Worm (Caenorhabditis elegans) whole organism, young adult: ENCODE results near the gene nhr-105.

ENCODE experiments used
- B0261.1 ChIP-seq: sonication (generic microtip); optimal IDR thresholded peaks from 2 replicates; lab custom pipeline; 2016; ENCODE audit warnings: mild to moderate bottlenecking, missing genetic modification characterization, moderate library complexity, missing compliant biosample characterization
- C06A6.2 ChIP-seq: fragments of 200-800 bp; sonication (Bioruptor generic); conservative IDR thresholded peaks from 2 replicates; pipeline ENCODE4 v1.3.6; 2022; ENCODE audit warnings: missing genetic modification characterization, missing compliant biosample characterization
- C17E4.6 ChIP-seq: fragments of 200-800 bp; sonication (Bioruptor generic); IDR thresholded peaks from 2 replicates; pipeline ENCODE4 v1.3.6; 2022; ENCODE audit warnings: missing genetic modification reagents, missing genetic modification characterization, missing compliant biosample characterization
- D2030.7 ChIP-seq: fragments of 200-800 bp; sonication (Bioruptor generic); IDR thresholded peaks from 2 replicates; pipeline ENCODE4 v1.3.6; 2022; ENCODE audit warnings: missing genetic modification reagents, missing genetic modification characterization, missing compliant biosample characterization
- F39B2.1 ChIP-seq: fragments of 200-800 bp; sonication (Bioruptor generic); IDR thresholded peaks from 2 replicates; pipeline ENCODE4 v1.3.6; 2022; ENCODE audit warnings: missing genetic modification reagents, missing genetic modification characterization, missing compliant biosample characterization
- F57C9.4 ChIP-seq: sonication (generic microtip); optimal IDR thresholded peaks from 2 replicates; lab custom pipeline; 2017; ENCODE audit warnings: mild to moderate bottlenecking, missing genetic modification characterization, missing compliant biosample characterization
- T07F8.4 ChIP-seq: sonication (generic microtip); optimal IDR thresholded peaks from 2 replicates; lab custom pipeline; 2016; ENCODE audit warnings: mild to moderate bottlenecking, missing genetic modification characterization, moderate library complexity, missing compliant biosample characterization
- Y79H2A.3 ChIP-seq: fragments of 200-800 bp; sonication (Bioruptor generic); conservative IDR thresholded peaks from 2 replicates; pipeline ENCODE4 v1.3.6; 2022; ENCODE audit warnings: missing genetic modification reagents, missing genetic modification characterization, missing compliant biosample characterization
- Y95B8A.8 ChIP-seq: fragments of 200-800 bp; sonication (Bioruptor generic); IDR thresholded peaks from 2 replicates; pipeline ENCODE4 v1.3.6; 2022; ENCODE audit warnings: missing genetic modification reagents, missing genetic modification characterization, missing compliant biosample characterization
- ama-1 ChIP-seq, 3 experiments: fragments of 150-350 bp in 1 of 3; sonication (generic microtip) in 2 of 3; optimal IDR thresholded peaks; 2 replicates each; lab custom pipeline; 2014 to 2018; ENCODE audit warnings: missing biosample characterization in 2 of 3, missing genetic modification characterization in 2 of 3, missing genetic modification reagents in 2 of 3
- attf-3 ChIP-seq: fragments of 200-800 bp; sonication (Bioruptor generic); conservative IDR thresholded peaks from 2 replicates; pipeline ENCODE4 v1.3.6; 2022; ENCODE audit warnings: missing genetic modification reagents, missing genetic modification characterization, missing compliant biosample characterization
- ccch-3 ChIP-seq: fragments of 200-800 bp; sonication (Bioruptor generic); optimal IDR thresholded peaks from 2 replicates; lab custom pipeline; 2018; ENCODE audit warnings: mild to moderate bottlenecking, missing genetic modification characterization, missing compliant biosample characterization
- ceh-79 ChIP-seq: sonication (generic microtip); optimal IDR thresholded peaks from 2 replicates; lab custom pipeline; 2017; ENCODE audit warnings: mild to moderate bottlenecking, missing genetic modification characterization, missing compliant biosample characterization
- ceh-91 ChIP-seq: fragments of 200-800 bp; sonication (Bioruptor generic); IDR thresholded peaks from 2 replicates; pipeline ENCODE4 v1.3.6; 2022; ENCODE audit warnings: missing genetic modification reagents, missing genetic modification characterization, missing compliant biosample characterization
- chd-7 ChIP-seq: sonication (generic microtip); optimal IDR thresholded peaks from 2 replicates; lab custom pipeline; 2016; ENCODE audit warnings: mild to moderate bottlenecking, missing genetic modification characterization, moderate library complexity, missing compliant biosample characterization
- dox-1 ChIP-seq: fragments of 200-800 bp; sonication (Bioruptor generic); IDR thresholded peaks from 2 replicates; pipeline ENCODE4 v1.3.6; 2022; ENCODE audit warnings: missing genetic modification reagents, missing genetic modification characterization, missing compliant biosample characterization
- egrh-3 ChIP-seq: fragments of 200-800 bp; sonication (Bioruptor generic); IDR thresholded peaks from 2 replicates; pipeline ENCODE4 v1.3.6; 2022; ENCODE audit warnings: missing genetic modification reagents, missing genetic modification characterization, missing compliant biosample characterization
- him-1 ChIP-seq: sonication (generic microtip); optimal IDR thresholded peaks from 2 replicates; lab custom pipeline; 2016; ENCODE audit warnings: missing genotype, missing genetic modification reagents, missing genetic modification characterization, missing compliant biosample characterization
- hmg-1.2 ChIP-seq: fragments of 200-800 bp; sonication (Bioruptor generic); IDR thresholded peaks from 2 replicates; pipeline ENCODE4 v1.3.6; 2022; ENCODE audit warnings: missing genetic modification reagents, missing genetic modification characterization, missing compliant biosample characterization
- lag-1 ChIP-seq: fragments of 200-800 bp; sonication (Bioruptor generic); IDR thresholded peaks from 2 replicates; pipeline ENCODE4 v1.3.6; 2022; ENCODE audit warnings: missing genetic modification reagents, missing genetic modification characterization, missing compliant biosample characterization
- lsy-27 ChIP-seq: sonication (generic microtip); optimal IDR thresholded peaks from 2 replicates; lab custom pipeline; 2017; ENCODE audit warnings: missing genetic modification characterization, mild to moderate bottlenecking, missing compliant biosample characterization, antibody characterized with exemption, missing genotype, borderline replicate concordance; ENCODE audit not compliant: insufficient read depth
- mel-28 ChIP-seq: sonication (generic microtip); optimal IDR thresholded peaks from 2 replicates; lab custom pipeline; 2016; ENCODE audit warnings: borderline replicate concordance, mild to moderate bottlenecking, missing genetic modification characterization, missing compliant biosample characterization
- nhr-120 ChIP-seq: fragments of 200-800 bp; sonication (Bioruptor generic); IDR thresholded peaks from 2 replicates; pipeline ENCODE4 v1.3.6; 2022; ENCODE audit warnings: missing genetic modification characterization, missing compliant biosample characterization
- nhr-90 ChIP-seq: sonication (generic microtip); optimal IDR thresholded peaks from 2 replicates; lab custom pipeline; 2016; ENCODE audit warnings: missing genotype, mild to moderate bottlenecking, missing genetic modification characterization, missing compliant biosample characterization
- pbrm-1 ChIP-seq: fragments of 200-800 bp; sonication (Bioruptor generic); IDR thresholded peaks from 2 replicates; pipeline ENCODE4 v1.3.6; 2022; ENCODE audit warnings: missing genetic modification reagents, missing genetic modification characterization, missing compliant biosample characterization
- pha-4 ChIP-seq: fragments of 150-350 bp; sonication (generic microtip); optimal IDR thresholded peaks from 2 replicates; lab custom pipeline; 2014; ENCODE audit warnings: missing biosample characterization, missing genetic modification reagents, missing genetic modification characterization
- unc-130 ChIP-seq: sonication (generic microtip); optimal IDR thresholded peaks from 2 replicates; lab custom pipeline; 2016; ENCODE audit warnings: missing genetic modification reagents, missing genetic modification characterization, missing compliant biosample characterization
- xnd-1 ChIP-seq: sonication (generic microtip); optimal IDR thresholded peaks from 2 replicates; lab custom pipeline; 2016; ENCODE audit warnings: missing genotype, missing genetic modification reagents, missing genetic modification characterization, missing compliant biosample characterization
- ztf-3 ChIP-seq: fragments of 200-800 bp; sonication (Bioruptor generic); optimal IDR thresholded peaks from 2 replicates; lab custom pipeline; 2018; ENCODE audit warnings: mild to moderate bottlenecking, missing genetic modification characterization, missing compliant biosample characterization

nhr-105 gene

ce11 chrIV:7094216-7094758 lies 44.3 kb downstream of the nhr-105 start, which contains the start of gene deb-1:
deb-1 (minus strand) TSS chrIV:7094266.
- no peak for TF ChIP-seq egrh-3
- no peak for TF ChIP-seq B0261.1 (tag; lab: Kevin White, UChicago)
- no peak for TF ChIP-seq ceh-91 (GFP tag; lab: Robert Waterston, UW)
- no peak for TF ChIP-seq ztf-3 (GFP tag; lab: Kevin White, UChicago)
- no peak for TF ChIP-seq F57C9.4 (tag; lab: Kevin White, UChicago)
- no peak for TF ChIP-seq mel-28 (tag; lab: Kevin White, UChicago)
- no peak for TF ChIP-seq nhr-90 (tag; lab: Kevin White, UChicago)
- no peak for TF ChIP-seq C06A6.2 (GFP tag; lab: Robert Waterston, UW)
- TF ChIP-seq lag-1: no peak
- no peak for TF ChIP-seq Y95B8A.8 (GFP tag; lab: Robert Waterston, UW)
- no peak for TF ChIP-seq nhr-120 (GFP tag; lab: Robert Waterston, UW)
- TF ChIP-seq D2030.7 (GFP tag; lab: Robert Waterston, UW): no peak
- TF ChIP-seq lsy-27 (tag; lab: Kevin White, UChicago): no peak
- TF ChIP-seq hmg-1.2 (GFP tag; lab: Robert Waterston, UW): no peak

DNA sequence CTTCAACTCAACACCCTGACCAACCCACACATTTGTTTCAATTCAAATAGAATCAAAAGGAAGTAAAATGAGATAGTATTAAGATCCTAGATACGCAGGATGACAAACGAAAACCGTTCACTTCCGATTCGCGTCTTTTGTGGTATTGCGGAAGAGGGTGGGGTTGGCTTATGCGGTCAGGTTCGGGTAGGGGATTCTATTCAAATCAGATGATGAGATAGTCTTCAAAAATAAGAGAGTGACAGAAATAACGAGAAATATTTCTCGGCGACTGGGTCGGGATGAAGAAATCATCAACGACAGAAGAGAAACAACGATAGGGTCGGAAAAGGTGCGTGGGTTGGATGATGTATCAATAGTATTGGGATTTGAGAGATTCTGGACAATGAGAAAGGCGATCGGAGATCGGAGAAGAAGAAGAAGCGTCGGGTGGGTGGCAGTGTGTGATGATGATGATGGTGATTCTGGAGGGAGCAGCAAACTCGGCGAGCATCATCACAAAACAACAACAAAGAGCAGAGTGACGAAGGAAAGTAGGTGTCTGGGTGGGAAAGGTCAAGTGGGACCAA lies 45.5 kb downstream of the nhr-105 start:
- TF ChIP-seq hmg-1.2 (GFP tag; lab: Robert Waterston, UW) (peak; percentile 18; the same call in 1 of the 2 replicates), attf-3 (GFP tag; lab: Robert Waterston, UW) (no peak)

ce11 chrIV:7096097-7096496 lies 46.1 kb downstream of the nhr-105 start:
- no peak for TF ChIP-seq chd-7 (tag; lab: Kevin White, UChicago)
- TF ChIP-seq lag-1: no peak
- TF ChIP-seq pha-4 (tag; lab: Kevin White, UChicago): no peak
- no peak for TF ChIP-seq him-1
- TF ChIP-seq xnd-1 (tag; lab: Kevin White, UChicago): no peak

- TF ChIP-seq T07F8.4 (tag; lab: Kevin White, UChicago): no peak
- TF ChIP-seq ama-1 (optimal IDR thresholded peaks at IDR 0.05; lab: Kevin White, UChicago): no peak
- no peak for TF ChIP-seq ama-1 (GFP tag; optimal IDR thresholded peaks at IDR 0.05; lab: Kevin White, UChicago)
- TF ChIP-seq ccch-3 (GFP tag; lab: Kevin White, UChicago): no peak
- no peak for TF ChIP-seq unc-130 (GFP tag; lab: Kevin White, UChicago)
- no peak for TF ChIP-seq C17E4.6 (GFP tag; lab: Robert Waterston, UW)
- TF ChIP-seq F39B2.1: no peak
- TF ChIP-seq Y79H2A.3: no peak
- no peak for TF ChIP-seq pbrm-1 (GFP tag; lab: Robert Waterston, UW)
Measured at ce11 chrIV:7097450-7097849, 47.5 kb downstream of the nhr-105 start.

ce11 chrIV:7098509-7099065 lies 48.6 kb downstream of the nhr-105 start, which contains the start of gene ZC477.4:
ZC477.4 (minus strand) TSS chrIV:7098784.
- TF ChIP-seq egrh-3 (0 out of 2 replicates have a peak, but pooled peaks have one; percentile 25), dox-1 (GFP tag; lab: Robert Waterston, UW) (no peak), lag-1 (0 out of 2 replicates have a peak, but pooled peaks have one; percentile 54), ceh-79 (tag; lab: Kevin White, UChicago) (no peak)
